Fruit fly (Drosophila melanogaster) whole organism, embryonic: ENCODE measurements around the gene Hs2st.
A peak's percentile ranks its signal among the peaks of the same experiment; 100 is the strongest.

ENCODE experiments used
- ATbp ChIP-seq: fragments of 200-800 bp; sonication (Bioruptor generic); optimal IDR thresholded peaks from 2 replicates; lab custom pipeline; 2017; ENCODE audit warnings: missing biosample characterization, mild to moderate bottlenecking, missing genetic modification characterization, missing genetic modification reagents
- CG11247 ChIP-seq: fragments of 200-800 bp; sonication (Bioruptor generic); IDR thresholded peaks from 2 replicates; pipeline ENCODE4 v1.3.6; 2022; ENCODE audit warnings: missing biosample characterization, missing genetic modification characterization
- CG11695 ChIP-seq: fragments of 200-800 bp; sonication (Bioruptor generic); IDR thresholded peaks from 3 replicates; pipeline ENCODE4 v1.3.6; 2022; ENCODE audit warnings: missing biosample characterization, missing genetic modification characterization
- CG1233 ChIP-seq: fragments of 200-800 bp; sonication (Bioruptor generic); optimal IDR thresholded peaks from 4 replicates; lab custom pipeline; 2018; ENCODE audit warnings: missing biosample characterization, mild to moderate bottlenecking, missing genetic modification characterization
- CG13894 ChIP-seq: fragments of 200-800 bp; sonication (Bioruptor generic); optimal IDR thresholded peaks from 3 replicates; lab custom pipeline; 2018; ENCODE audit warnings: missing biosample characterization, mild to moderate bottlenecking, missing genetic modification characterization, moderate library complexity
- CG14860 ChIP-seq: fragments of 200-800 bp; sonication (Bioruptor generic); IDR thresholded peaks from 3 replicates; pipeline ENCODE4 v1.3.6; 2022; ENCODE audit warnings: missing biosample characterization, missing genetic modification characterization; ENCODE audit not compliant: partially characterized antibody
- CG15269 ChIP-seq: fragments of 200-800 bp; sonication (Bioruptor generic); optimal IDR thresholded peaks from 2 replicates; lab custom pipeline; 2018; ENCODE audit warnings: missing biosample characterization, mild to moderate bottlenecking, missing genetic modification characterization, moderate library complexity
- CG1603 ChIP-seq: fragments of 200-800 bp; sonication (Bioruptor generic); optimal IDR thresholded peaks from 2 replicates; lab custom pipeline; 2019; ENCODE audit warnings: missing biosample characterization, mild to moderate bottlenecking, missing genetic modification characterization, moderate library complexity
- CG16779 ChIP-seq: fragments of 200-800 bp; sonication (Bioruptor generic); IDR thresholded peaks from 2 replicates; pipeline ENCODE4 v1.3.6; 2022; ENCODE audit warnings: missing biosample characterization, missing genetic modification characterization
- CG2116 ChIP-seq: fragments of 200-800 bp; sonication (Bioruptor generic); optimal IDR thresholded peaks from 3 replicates; lab custom pipeline; 2018; ENCODE audit warnings: missing biosample characterization, mild to moderate bottlenecking, missing genetic modification characterization
- CG30431 ChIP-seq: fragments of 200-800 bp; sonication (Bioruptor generic); optimal IDR thresholded peaks from 2 replicates; lab custom pipeline; 2017; ENCODE audit warnings: missing biosample characterization, missing genetic modification characterization
- CG31224 ChIP-seq: fragments of 200-800 bp; sonication (Bioruptor generic); IDR thresholded peaks from 2 replicates; pipeline ENCODE4 v1.3.6; 2022; ENCODE audit warnings: missing biosample characterization, missing genetic modification characterization
- CG31365 ChIP-seq: fragments of 200-800 bp; sonication (Bioruptor generic); optimal IDR thresholded peaks from 2 replicates; lab custom pipeline; 2018; ENCODE audit warnings: missing biosample characterization, mild to moderate bottlenecking, missing genetic modification characterization
- CG34422 ChIP-seq: fragments of 200-800 bp; sonication (Bioruptor generic); IDR thresholded peaks from 3 replicates; pipeline ENCODE4 v1.3.6; 2022; ENCODE audit warnings: missing biosample characterization, missing genetic modification characterization
- CG4328 ChIP-seq: fragments of 200-800 bp; sonication (Bioruptor generic); optimal IDR thresholded peaks from 3 replicates; lab custom pipeline; 2017; ENCODE audit warnings: missing biosample characterization, missing genetic modification reagents, missing genetic modification characterization
- CG4360 ChIP-seq: fragments of 200-800 bp; sonication (Bioruptor generic); IDR thresholded peaks from 2 replicates; pipeline ENCODE4 v1.3.6; 2022; ENCODE audit warnings: missing biosample characterization, missing genetic modification characterization
- CG6272 ChIP-seq: fragments of 200-800 bp; sonication (Bioruptor generic); IDR thresholded peaks from 2 replicates; pipeline ENCODE4 v1.3.6; 2022; ENCODE audit warnings: missing biosample characterization, missing genetic modification characterization
- CG7786 ChIP-seq: fragments of 200-800 bp; sonication (Bioruptor generic); optimal IDR thresholded peaks from 2 replicates; lab custom pipeline; 2016; ENCODE audit warnings: missing biosample characterization, missing genetic modification characterization
- CG8359 ChIP-seq: fragments of 200-800 bp; sonication (Bioruptor generic); optimal IDR thresholded peaks from 2 replicates; lab custom pipeline; 2017; ENCODE audit warnings: missing biosample characterization, mild to moderate bottlenecking, missing genetic modification characterization, borderline replicate concordance
- CG8478 ChIP-seq: fragments of >200 bp; optimal IDR thresholded peaks from 2 replicates; lab custom pipeline; 2018
- CG8944 ChIP-seq: fragments of 200-800 bp; sonication (Bioruptor generic); optimal IDR thresholded peaks from 3 replicates; lab custom pipeline; 2016; ENCODE audit warnings: missing biosample characterization, missing genetic modification characterization
- CG9215 ChIP-seq: fragments of 200-800 bp; sonication (Bioruptor generic); IDR thresholded peaks from 2 replicates; pipeline ENCODE4 v1.3.6; 2022; ENCODE audit warnings: missing biosample characterization, missing genetic modification characterization
- CG9817 ChIP-seq: fragments of 200-800 bp; sonication (Bioruptor generic); optimal IDR thresholded peaks from 2 replicates; lab custom pipeline; 2018; ENCODE audit warnings: missing biosample characterization, mild to moderate bottlenecking, missing genetic modification characterization, moderate library complexity
- CrebB ChIP-seq: fragments of 200-800 bp; sonication (Bioruptor generic); optimal IDR thresholded peaks from 3 replicates; lab custom pipeline; 2018; ENCODE audit warnings: missing biosample characterization, mild to moderate bottlenecking, missing genetic modification characterization
- Deaf1 ChIP-seq: fragments of 200-800 bp; optimal IDR thresholded peaks from 3 replicates; lab custom pipeline; 2019; ENCODE audit warnings: missing biosample characterization, mild to moderate bottlenecking, missing genetic modification characterization, moderate library complexity
- Dfd ChIP-seq, 2 experiments: fragments of >200 bp; optimal IDR thresholded peaks; 2 replicates each; lab custom pipeline; 2017; ENCODE audit warnings: missing biosample characterization in 2 of 2, missing genetic modification characterization in 2 of 2
- Eip74EF ChIP-seq, 2 experiments: fragments of 200-800 bp in 1 of 2; fragments of >200 bp in 1 of 2; sonication (Bioruptor generic) in 1 of 2; optimal IDR thresholded peaks; 2 replicates each; lab custom pipeline; 2017 to 2019; ENCODE audit warnings: missing biosample characterization in 2 of 2, missing genetic modification characterization in 2 of 2, mild to moderate bottlenecking in 1 of 2, moderate library complexity in 1 of 2
- Fer3 ChIP-seq: fragments of 200-800 bp; sonication (Bioruptor generic); optimal IDR thresholded peaks from 2 replicates; lab custom pipeline; 2018; ENCODE audit warnings: missing biosample characterization, mild to moderate bottlenecking, missing genetic modification characterization, moderate library complexity
- HLH3B ChIP-seq: fragments of 200-800 bp; sonication (Bioruptor generic); IDR thresholded peaks from 2 replicates; pipeline ENCODE4 v1.3.6; 2022; ENCODE audit warnings: missing biosample characterization, missing genetic modification characterization
- HLH54F ChIP-seq: fragments of 200-800 bp; sonication (Bioruptor generic); optimal IDR thresholded peaks from 3 replicates; lab custom pipeline; 2016; ENCODE audit warnings: missing biosample characterization, missing genetic modification characterization
- Ssrp ChIP-seq: fragments of 200-800 bp; sonication (Bioruptor generic); optimal IDR thresholded peaks from 2 replicates; lab custom pipeline; 2018; ENCODE audit warnings: missing biosample characterization, mild to moderate bottlenecking, missing genetic modification characterization, moderate library complexity
- Taf1 ChIP-seq: fragments of 200-800 bp; sonication (Bioruptor generic); IDR thresholded peaks from 2 replicates; pipeline ENCODE4 v1.3.6; 2022; ENCODE audit warnings: missing biosample characterization, missing genetic modification characterization
- cato ChIP-seq: fragments of 200-800 bp; sonication (Bioruptor generic); optimal IDR thresholded peaks from 2 replicates; lab custom pipeline; 2016; ENCODE audit warnings: missing biosample characterization, missing genetic modification characterization, borderline replicate concordance
- crp ChIP-seq, 2 experiments: fragments of 200-800 bp; sonication (Bioruptor generic); optimal IDR thresholded peaks; 2 replicates in 1 of 2; 3 replicates in 1 of 2; lab custom pipeline; 2017; ENCODE audit warnings: missing biosample characterization in 2 of 2, missing genetic modification characterization in 2 of 2, mild to moderate bottlenecking in 1 of 2, moderate library complexity in 1 of 2
- da ChIP-seq: fragments of 200-800 bp; sonication (Bioruptor generic); optimal IDR thresholded peaks from 2 replicates; lab custom pipeline; 2016; ENCODE audit warnings: missing biosample characterization, missing genetic modification characterization
- esg ChIP-seq: fragments of 200-800 bp; sonication (Bioruptor generic); conservative IDR thresholded peaks from 2 replicates; pipeline ENCODE4 v1.3.6; 2022; ENCODE audit warnings: missing biosample characterization, missing genetic modification characterization
- fd3F ChIP-seq: fragments of 200-800 bp; sonication (Bioruptor generic); optimal IDR thresholded peaks from 2 replicates; lab custom pipeline; 2018; ENCODE audit warnings: missing biosample characterization, mild to moderate bottlenecking, missing genetic modification characterization, moderate library complexity
- gcm2 ChIP-seq: fragments of 200-800 bp; sonication (Bioruptor generic); optimal IDR thresholded peaks from 2 replicates; lab custom pipeline; 2016; ENCODE audit warnings: missing biosample characterization, missing genetic modification characterization
- gsb ChIP-seq: fragments of 200-800 bp; sonication (Bioruptor generic); IDR thresholded peaks from 2 replicates; pipeline ENCODE4 v1.3.6; 2022; ENCODE audit warnings: missing biosample characterization, missing genetic modification characterization
- onecut ChIP-seq: fragments of 200-800 bp; sonication (Bioruptor generic); IDR thresholded peaks from 2 replicates; pipeline ENCODE4 v1.3.6; 2022; ENCODE audit warnings: missing biosample characterization, missing genetic modification characterization
- pho ChIP-seq: fragments of 200-800 bp; sonication (Bioruptor generic); optimal IDR thresholded peaks from 2 replicates; lab custom pipeline; 2016; ENCODE audit warnings: missing biosample characterization, missing genetic modification characterization
- repo ChIP-seq: fragments of 200-800 bp; sonication (Bioruptor generic); optimal IDR thresholded peaks from 2 replicates; lab custom pipeline; 2016; ENCODE audit warnings: missing biosample characterization, missing genetic modification characterization
- row ChIP-seq: fragments of 200-800 bp; sonication (Bioruptor generic); IDR thresholded peaks from 3 replicates; pipeline ENCODE4 v1.3.6; 2022; ENCODE audit warnings: missing biosample characterization, missing genetic modification characterization
- ssp ChIP-seq: fragments of 200-800 bp; sonication (Bioruptor generic); IDR thresholded peaks from 2 replicates; pipeline ENCODE4 v1.3.6; 2022; ENCODE audit warnings: missing biosample characterization, missing genetic modification characterization
- stwl ChIP-seq: fragments of 200-800 bp; sonication (Bioruptor generic); optimal IDR thresholded peaks from 3 replicates; lab custom pipeline; 2018; ENCODE audit warnings: missing biosample characterization, mild to moderate bottlenecking, missing genetic modification characterization, moderate library complexity
- trem ChIP-seq: fragments of 200-800 bp; optimal IDR thresholded peaks from 3 replicates; lab custom pipeline; 2019; ENCODE audit warnings: missing biosample characterization, mild to moderate bottlenecking, missing genetic modification characterization, moderate library complexity
- trh ChIP-seq: fragments of 200-800 bp; sonication (Bioruptor generic); optimal IDR thresholded peaks from 2 replicates; lab custom pipeline; 2016; ENCODE audit warnings: missing biosample characterization, missing genetic modification characterization
- tup ChIP-seq: fragments of 200-800 bp; sonication (Bioruptor generic); optimal IDR thresholded peaks from 2 replicates; lab custom pipeline; 2016; ENCODE audit warnings: missing biosample characterization, mild to moderate bottlenecking, missing genetic modification characterization, moderate library complexity

Gene Hs2st

DNA sequence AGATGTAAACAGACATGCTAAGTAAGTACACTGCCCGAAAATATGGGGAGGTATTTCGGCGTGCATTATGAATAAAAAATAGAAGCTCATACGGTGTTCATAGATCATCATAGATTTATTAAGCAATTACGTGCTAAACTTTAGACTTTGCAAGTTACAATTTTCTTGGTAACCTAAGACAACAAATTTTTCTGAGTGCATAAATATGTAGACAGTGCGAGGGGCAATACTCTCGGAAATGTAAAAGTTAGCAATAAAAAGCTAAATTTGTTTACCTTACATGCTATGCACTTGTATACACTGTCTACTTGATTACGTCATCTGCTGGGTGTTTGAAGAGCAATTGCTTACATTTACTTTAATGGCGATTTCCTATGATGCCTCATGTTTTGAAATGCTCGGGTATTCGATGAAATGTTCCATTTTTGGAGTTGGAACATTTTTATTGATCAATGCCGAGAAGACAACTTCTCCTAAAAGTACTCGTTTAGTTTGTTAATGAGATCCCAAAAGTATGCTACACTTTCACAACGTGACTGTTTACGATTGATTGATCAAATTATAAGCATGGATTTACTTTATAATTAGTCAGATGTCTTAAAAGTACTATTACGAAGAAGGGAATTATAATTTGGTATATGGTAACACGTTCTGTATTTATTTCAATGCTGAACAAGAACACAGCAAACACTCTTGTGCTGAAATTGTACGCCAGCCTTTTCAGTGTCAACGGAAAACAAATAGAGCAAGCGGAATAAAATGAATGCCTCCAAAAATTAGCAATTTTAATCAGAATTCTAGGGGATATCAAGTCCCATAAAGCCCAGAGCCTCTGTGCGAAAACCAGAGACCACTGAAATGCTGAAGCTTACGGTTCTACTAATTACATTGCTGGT, 27.7 kb downstream of the Hs2st start, which contains the start of gene Lectin-galC1 (continued):
- TF ChIP-seq CG13894 (tag; lab: Kevin White, UChicago) (no peak), CG6272 (peak; percentile 71; the same call in 1 of the 2 replicates), Taf1 (GFP tag; lab: Robert Waterston, UW) (peak; percentile 30; the same call in 1 of the 2 replicates), CG9215 (GFP tag; lab: Robert Waterston, UW) (no peak), Fer3 (tag; lab: Kevin White, UChicago) (peak; percentile 80), pho (GFP tag; lab: Kevin White, UChicago) (peak; percentile 72), ssp (GFP tag; lab: Robert Waterston, UW) (no peak; the same call in 1 of the 2 replicates), CG4360 (GFP tag; lab: Robert Waterston, UW) (peak; percentile 48; the same call in 1 of the 2 replicates), crp (GFP tag; optimal IDR thresholded peaks at IDR 0.05; lab: Kevin White, UChicago) (peak in 1 of 2 experiments; percentile 52), da (GFP tag; lab: Kevin White, UChicago) (peak; percentile 70), Ssrp (tag; lab: Kevin White, UChicago) (peak; percentile 87), CG8944 (GFP tag; lab: Kevin White, UChicago) (peak; percentile 89), CG15269 (tag; lab: Kevin White, UChicago) (peak; percentile 90), Dfd (GFP tag; optimal IDR thresholded peaks at IDR 0.05; lab: Kevin White, UChicago) (no peak), CG11695 (GFP tag; lab: Robert Waterston, UW) (peak; percentile 82), CG1233 (GFP tag; lab: Kevin White, UChicago) (peak; percentile 85), CG11247 (GFP tag; lab: Robert Waterston, UW) (peak; percentile 70; the same call in 1 of the 2 replicates), row (GFP tag; lab: Robert Waterston, UW) (peak; percentile 88), CG9817 (tag; lab: Kevin White, UChicago) (peak; percentile 78), CG30431 (GFP tag; lab: Kevin White, UChicago) (peak; percentile 80), CG1603 (tag; lab: Kevin White, UChicago) (peak; percentile 92), ATbp (GFP tag; lab: Kevin White, UChicago) (peak; percentile 89), onecut (peak; percentile 59), CG8359 (GFP tag; lab: Kevin White, UChicago) (peak; percentile 68), stwl (tag; lab: Kevin White, UChicago) (peak; percentile 35), trh (GFP tag; lab: Kevin White, UChicago) (peak; percentile 74), HLH3B (GFP tag; lab: Robert Waterston, UW) (peak; percentile 80), gsb (peak; percentile 65), CG7786 (GFP tag; lab: Kevin White, UChicago) (peak; percentile 74), CG2116 (GFP tag; lab: Kevin White, UChicago) (peak; percentile 70), tup (GFP tag; lab: Kevin White, UChicago) (peak; percentile 55), cato (GFP tag; lab: Kevin White, UChicago) (peak; percentile 67), fd3F (GFP tag; lab: Kevin White, UChicago) (peak; percentile 76), CG4328 (GFP tag; lab: Kevin White, UChicago) (peak; percentile 78), CG16779 (GFP tag; lab: Robert Waterston, UW) (no peak), trem (tag; lab: Kevin White, UChicago) (peak; percentile 81), CG31365 (tag; lab: Kevin White, UChicago) (peak; percentile 52), CrebB (tag; lab: Kevin White, UChicago) (peak; percentile 58), CG8478 (no peak), CG31224 (GFP tag; lab: Robert Waterston, UW) (peak; percentile 72), repo (peak; percentile 81), esg (GFP tag; lab: Robert Waterston, UW) (peak; percentile 75), Deaf1 (tag; lab: Kevin White, UChicago) (peak; percentile 10), Eip74EF (GFP tag; optimal IDR thresholded peaks at IDR 0.05; lab: Kevin White, UChicago) (peak in 1 of 2 experiments; percentile 89), gcm2 (GFP tag; lab: Kevin White, UChicago) (peak; percentile 84), CG34422 (GFP tag; lab: Robert Waterston, UW) (peak; percentile 90; the same call in 1 of the 3 replicates), CG14860 (no peak), HLH54F (GFP tag; lab: Kevin White, UChicago) (peak; percentile 78)
